Worm (Caenorhabditis elegans) whole organism, L2 larva: ENCODE results near the gene ZK1290.1.
A peak's percentile ranks its signal among the peaks of the same experiment; 100 is the strongest.

Experiments
- C34F6.9 ChIP-seq: fragments of 150-350 bp; optimal IDR thresholded peaks from 2 replicates; lab custom pipeline; 2014; ENCODE audit warnings: missing biosample characterization, missing genetic modification characterization
- F13H6.1 ChIP-seq: sonication (generic microtip); optimal IDR thresholded peaks from 2 replicates; lab custom pipeline; 2016; ENCODE audit warnings: missing genetic modification characterization, missing compliant biosample characterization
- R02D3.7 ChIP-seq: fragments of 150-350 bp; optimal IDR thresholded peaks from 2 replicates; lab custom pipeline; 2014; ENCODE audit warnings: missing biosample characterization, missing genetic modification characterization
- ZK546.5 ChIP-seq: sonication (generic microtip); optimal IDR thresholded peaks from 2 replicates; lab custom pipeline; 2017; ENCODE audit warnings: missing biosample characterization, missing genetic modification characterization
- aly-2 ChIP-seq: fragments of 150-350 bp; optimal IDR thresholded peaks from 2 replicates; lab custom pipeline; 2014; ENCODE audit warnings: missing biosample characterization, missing genetic modification characterization
- blmp-1 ChIP-seq: sonication (generic microtip); optimal IDR thresholded peaks from 2 replicates; lab custom pipeline; 2017; ENCODE audit warnings: missing genetic modification characterization, mild to moderate bottlenecking, missing compliant biosample characterization, antibody characterized with exemption, moderate library complexity; ENCODE audit not compliant: insufficient read depth
- ceh-16 ChIP-seq: fragments of 150-350 bp; optimal IDR thresholded peaks from 2 replicates; lab custom pipeline; 2014; ENCODE audit warnings: missing biosample characterization, missing genetic modification characterization
- ceh-82 ChIP-seq: fragments of 150-350 bp; optimal IDR thresholded peaks from 2 replicates; lab custom pipeline; 2014; ENCODE audit warnings: missing biosample characterization, missing genetic modification characterization
- crh-2 ChIP-seq: sonication (generic microtip); optimal IDR thresholded peaks from 2 replicates; lab custom pipeline; 2017; ENCODE audit warnings: missing biosample characterization, missing genetic modification characterization
- egl-27 ChIP-seq: sonication (generic microtip); optimal IDR thresholded peaks from 3 replicates; lab custom pipeline; 2017; ENCODE audit warnings: missing biosample characterization, missing genetic modification reagents, missing genetic modification characterization
- elt-3 ChIP-seq: sonication (generic microtip); optimal IDR thresholded peaks from 2 replicates; lab custom pipeline; 2017; ENCODE audit warnings: missing biosample characterization, missing genetic modification characterization
- fos-1 ChIP-seq: fragments of 150-350 bp; optimal IDR thresholded peaks from 2 replicates; lab custom pipeline; 2014; ENCODE audit warnings: missing biosample characterization, missing genetic modification characterization
- gmeb-1 ChIP-seq: fragments of 150-350 bp; optimal IDR thresholded peaks from 2 replicates; lab custom pipeline; 2014; ENCODE audit warnings: missing biosample characterization, missing genetic modification characterization
- lin-11 ChIP-seq: fragments of 150-350 bp; sonication (generic microtip); optimal IDR thresholded peaks from 2 replicates; lab custom pipeline; 2014; ENCODE audit warnings: missing biosample characterization, missing genetic modification characterization, inconsistent platforms, mixed read lengths
- lin-13 ChIP-seq: fragments of 150-350 bp; optimal IDR thresholded peaks from 2 replicates; lab custom pipeline; 2014; ENCODE audit warnings: missing biosample characterization, missing genetic modification reagents, missing genetic modification characterization
- lin-39 ChIP-seq: fragments of 150-350 bp; optimal IDR thresholded peaks from 2 replicates; lab custom pipeline; 2014; ENCODE audit warnings: missing biosample characterization, missing genetic modification reagents, missing genetic modification characterization
- lsy-2 ChIP-seq, 2 experiments: fragments of 150-350 bp in 1 of 2; sonication (generic microtip) in 1 of 2; optimal IDR thresholded peaks; 2 replicates each; lab custom pipeline; 2014 to 2017; ENCODE audit warnings: missing biosample characterization in 2 of 2, missing genetic modification characterization in 2 of 2
- mab-5 ChIP-seq: fragments of 150-350 bp; optimal IDR thresholded peaks from 2 replicates; lab custom pipeline; 2014; ENCODE audit warnings: missing biosample characterization, missing genetic modification characterization
- mbf-1 ChIP-seq: sonication (generic microtip); optimal IDR thresholded peaks from 2 replicates; lab custom pipeline; 2017; ENCODE audit warnings: missing biosample characterization, missing genetic modification characterization
- nhr-10 ChIP-seq: sonication (generic microtip); optimal IDR thresholded peaks from 2 replicates; lab custom pipeline; 2017; ENCODE audit warnings: missing biosample characterization, missing genetic modification characterization
- nhr-11 ChIP-seq: fragments of 150-350 bp; optimal IDR thresholded peaks from 2 replicates; lab custom pipeline; 2014; ENCODE audit warnings: missing biosample characterization, missing genetic modification characterization
- nhr-12 ChIP-seq: fragments of 150-350 bp; optimal IDR thresholded peaks from 2 replicates; lab custom pipeline; 2014; ENCODE audit warnings: missing biosample characterization, missing genetic modification characterization
- nhr-129 ChIP-seq: fragments of 150-350 bp; optimal IDR thresholded peaks from 2 replicates; lab custom pipeline; 2014; ENCODE audit warnings: missing biosample characterization, missing genetic modification characterization
- nhr-21 ChIP-seq: fragments of 150-350 bp; optimal IDR thresholded peaks from 2 replicates; lab custom pipeline; 2014; ENCODE audit warnings: missing biosample characterization, missing genetic modification characterization
- nhr-23 ChIP-seq: fragments of 150-350 bp; optimal IDR thresholded peaks from 2 replicates; lab custom pipeline; 2014; ENCODE audit warnings: missing biosample characterization, missing genetic modification reagents, missing genetic modification characterization
- nhr-237 ChIP-seq: fragments of 150-350 bp; optimal IDR thresholded peaks from 2 replicates; lab custom pipeline; 2014; ENCODE audit warnings: missing biosample characterization, missing genetic modification characterization
- nhr-25 ChIP-seq: fragments of 150-350 bp; sonication (generic microtip); optimal IDR thresholded peaks from 3 replicates; lab custom pipeline; 2014; ENCODE audit warnings: missing biosample characterization, missing genetic modification characterization
- nhr-6 ChIP-seq: fragments of 150-350 bp; optimal IDR thresholded peaks from 2 replicates; lab custom pipeline; 2014; ENCODE audit warnings: missing biosample characterization, missing genetic modification characterization
- peb-1 ChIP-seq: fragments of 150-350 bp; optimal IDR thresholded peaks from 2 replicates; lab custom pipeline; 2014; ENCODE audit warnings: missing biosample characterization, missing genetic modification characterization
- sma-3 ChIP-seq: sonication (generic microtip); optimal IDR thresholded peaks from 2 replicates; lab custom pipeline; 2016; ENCODE audit warnings: missing genetic modification reagents, missing genetic modification characterization, missing compliant biosample characterization
- sma-9 ChIP-seq, 2 experiments: fragments of 150-350 bp in 1 of 2; sonication (generic microtip) in 1 of 2; optimal IDR thresholded peaks; 2 replicates each; lab custom pipeline; 2014 to 2016; ENCODE audit warnings: missing genetic modification characterization in 2 of 2, mild to moderate bottlenecking in 1 of 2, missing biosample characterization in 1 of 2, missing compliant biosample characterization in 1 of 2, missing genetic modification reagents in 1 of 2, moderate library complexity in 1 of 2
- unc-39 ChIP-seq: fragments of 150-350 bp; optimal IDR thresholded peaks from 2 replicates; lab custom pipeline; 2014; ENCODE audit warnings: missing biosample characterization, missing genetic modification characterization
- unc-55 ChIP-seq: fragments of 150-350 bp; sonication (generic microtip); optimal IDR thresholded peaks from 3 replicates; lab custom pipeline; 2014; ENCODE audit warnings: missing biosample characterization, missing genetic modification reagents, missing genetic modification characterization
- unc-62 ChIP-seq: fragments of 150-350 bp; optimal IDR thresholded peaks from 2 replicates; lab custom pipeline; 2014; ENCODE audit warnings: missing biosample characterization, missing genetic modification reagents, missing genetic modification characterization
- zag-1 ChIP-seq: fragments of 150-350 bp; optimal IDR thresholded peaks from 2 replicates; lab custom pipeline; 2014; ENCODE audit warnings: missing biosample characterization, missing genetic modification characterization
- ztf-11 ChIP-seq: sonication (generic microtip); optimal IDR thresholded peaks from 2 replicates; lab custom pipeline; 2017; ENCODE audit warnings: missing biosample characterization, missing genetic modification characterization
- ztf-4 ChIP-seq: fragments of 150-350 bp; optimal IDR thresholded peaks from 2 replicates; lab custom pipeline; 2014; ENCODE audit warnings: missing biosample characterization, missing genetic modification characterization

Gene ZK1290.1

ce11 chrII:7537603-7538230 lies 23.8 kb upstream of the ZK1290.1 start, which contains the start of gene nfi-1:
Gene nfi-1 (plus strand): TSS chrII:7538180.
- peak; percentile 62 for TF ChIP-seq sma-9 (GFP tag; optimal IDR thresholded peaks at IDR 0.05; lab: Kevin White, UChicago)
- TF ChIP-seq sma-9 (tag; optimal IDR thresholded peaks at IDR 0.05; lab: Kevin White, UChicago), result no peak
- TF ChIP-seq blmp-1, result no peak
- TF ChIP-seq crh-2 (tag; lab: Kevin White, UChicago), result peak; percentile 36
- TF ChIP-seq lsy-2 (tag; optimal IDR thresholded peaks at IDR 0.05; lab: Kevin White, UChicago), result peak; percentile 3 to 95
- peak; percentile 18 for TF ChIP-seq sma-3
- no peak for TF ChIP-seq F13H6.1 (tag; lab: Kevin White, UChicago)
- TF ChIP-seq nhr-129 (tag; lab: Kevin White, UChicago), result peak; percentile 45
- TF ChIP-seq unc-55 (GFP tag; lab: Kevin White, UChicago), result peak; percentile 59
- peak; percentile 32 for TF ChIP-seq lin-13 (GFP tag; lab: Kevin White, UChicago)
- peak; percentile 70 for TF ChIP-seq C34F6.9 (tag; lab: Kevin White, UChicago)
- no peak for TF ChIP-seq ceh-16 (tag; lab: Kevin White, UChicago)
- TF ChIP-seq gmeb-1 (tag; lab: Kevin White, UChicago), result peak; percentile 27

ce11 chrII:7542952-7543351 lies 18.6 kb upstream of the ZK1290.1 start:
- no peak for TF ChIP-seq fos-1 (tag; lab: Kevin White, UChicago)
- TF ChIP-seq zag-1 (tag; lab: Kevin White, UChicago), result no peak
- TF ChIP-seq nhr-12 (tag; lab: Kevin White, UChicago), result no peak
- TF ChIP-seq nhr-10 (tag; lab: Kevin White, UChicago), result no peak
- TF ChIP-seq ZK546.5 (tag; lab: Kevin White, UChicago), result no peak
- TF ChIP-seq lin-11 (tag; lab: Kevin White, UChicago), result no peak
- no peak for TF ChIP-seq sma-9 (GFP tag; optimal IDR thresholded peaks at IDR 0.05; lab: Kevin White, UChicago)
- TF ChIP-seq sma-9 (tag; optimal IDR thresholded peaks at IDR 0.05; lab: Kevin White, UChicago), result no peak
- no peak for TF ChIP-seq nhr-11 (tag; lab: Kevin White, UChicago)
- TF ChIP-seq mab-5 (tag; lab: Kevin White, UChicago), result no peak
- TF ChIP-seq nhr-23 (tag; lab: Kevin White, UChicago), result no peak
- TF ChIP-seq, all 48 proteins: peak for 0

ce11 chrII:7543808-7544207 lies 17.8 kb upstream of the ZK1290.1 start, which contains the start of gene rol-8:
Gene rol-8 (plus strand): TSS chrII:7544108.
- no peak for TF ChIP-seq nhr-237
- no peak for TF ChIP-seq R02D3.7 (tag; lab: Kevin White, UChicago)
- TF ChIP-seq ztf-4 (tag; lab: Kevin White, UChicago), result no peak
- no peak for TF ChIP-seq nhr-23 (tag; lab: Kevin White, UChicago)
- no peak for TF ChIP-seq nhr-25 (tag; lab: Kevin White, UChicago)
- TF ChIP-seq unc-62 (GFP tag; lab: Kevin White, UChicago), result no peak
- no peak for TF ChIP-seq mbf-1 (tag; lab: Kevin White, UChicago)
- TF ChIP-seq sma-9 (GFP tag; optimal IDR thresholded peaks at IDR 0.05; lab: Kevin White, UChicago), result no peak
- TF ChIP-seq sma-9 (tag; optimal IDR thresholded peaks at IDR 0.05; lab: Kevin White, UChicago), result no peak
- TF ChIP-seq nhr-11 (tag; lab: Kevin White, UChicago), result no peak
- no peak for TF ChIP-seq lin-39 (tag; lab: Kevin White, UChicago)
- TF ChIP-seq aly-2 (tag; lab: Kevin White, UChicago), result no peak

- no peak for TF ChIP-seq sma-9 (GFP tag; optimal IDR thresholded peaks at IDR 0.05; lab: Kevin White, UChicago)
- TF ChIP-seq sma-9 (tag; optimal IDR thresholded peaks at IDR 0.05; lab: Kevin White, UChicago), result no peak
- no peak for TF ChIP-seq ztf-11
- no peak for TF ChIP-seq lin-11 (tag; lab: Kevin White, UChicago)
- no peak for TF ChIP-seq egl-27 (tag; lab: Kevin White, UChicago)
- no peak for TF ChIP-seq nhr-21 (tag; lab: Kevin White, UChicago)
- TF ChIP-seq peb-1 (tag; lab: Kevin White, UChicago), result no peak
- no peak for TF ChIP-seq lin-13 (GFP tag; lab: Kevin White, UChicago)
- TF ChIP-seq ceh-16 (tag; lab: Kevin White, UChicago), result no peak
- no peak for TF ChIP-seq aly-2 (tag; lab: Kevin White, UChicago)
- TF ChIP-seq unc-39 (tag; lab: Kevin White, UChicago), result no peak
- no peak for TF ChIP-seq unc-55 (GFP tag; lab: Kevin White, UChicago)
- no peak for TF ChIP-seq nhr-10 (tag; lab: Kevin White, UChicago)
- TF ChIP-seq nhr-25 (tag; lab: Kevin White, UChicago), result no peak
- no peak for TF ChIP-seq ceh-82
- TF ChIP-seq nhr-6 (tag; lab: Kevin White, UChicago), result no peak
- TF ChIP-seq elt-3 (tag; lab: Kevin White, UChicago), result no peak
- no peak for TF ChIP-seq F13H6.1 (tag; lab: Kevin White, UChicago)
- TF ChIP-seq mbf-1 (tag; lab: Kevin White, UChicago), result no peak
- no peak for TF ChIP-seq fos-1 (tag; lab: Kevin White, UChicago)
Observed at ce11 chrII:7544782-7545181, 16.8 kb upstream of the ZK1290.1 start.
